ENCODE assay signal across 3 fruit fly cellular contexts in the genomic region with DNA sequence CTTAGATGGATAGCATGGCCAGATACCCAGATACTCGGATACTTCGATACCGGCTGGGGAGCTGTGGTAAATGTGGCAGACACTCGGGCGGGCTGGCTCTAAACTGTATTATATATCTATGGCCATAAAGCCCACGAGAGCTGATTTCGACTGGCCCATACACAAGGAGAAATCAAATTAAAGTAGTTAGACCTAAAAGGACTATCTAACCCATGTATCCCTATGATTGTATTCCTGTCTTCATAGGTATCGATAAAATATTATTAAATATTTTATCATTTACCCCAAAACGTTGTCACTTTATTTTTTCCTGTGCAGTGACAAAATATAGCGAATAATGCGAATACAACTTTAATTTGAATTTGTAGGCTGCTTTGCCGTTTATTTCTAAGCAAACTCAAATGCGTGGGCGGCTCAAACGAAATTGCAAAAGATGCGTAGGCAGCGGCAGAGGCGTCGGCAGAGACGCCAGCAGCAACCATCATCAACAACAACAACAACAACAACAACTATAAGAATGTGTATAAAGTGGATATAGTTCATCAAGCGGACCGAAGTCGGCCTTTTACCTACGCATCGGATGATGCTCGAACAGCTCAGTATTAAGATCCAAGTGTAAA.
A peak's percentile ranks its signal among the peaks of the same experiment; 100 is the strongest.
TF ChIP-seq lines count a peak whose summit lies in the region.

No protein-coding gene starts in this region.

- TF ChIP-seq CTCF in whole organism, embryonic (GFP tag; optimal IDR thresholded peaks at IDR 0.05; lab: Kevin White, UChicago) = no peak

TF ChIP-seq in whole organism, embryonic, 481 proteins besides CTCF, POLR2A, EP300 and RAD21 (continues in another document):
- TF ChIP-seq dan (GFP tag; IDR thresholded peaks at IDR 0.05; lab: Robert Waterston, UW) = no peak
- no peak for TF ChIP-seq CG6765 (GFP tag; optimal IDR thresholded peaks at IDR 0.05; lab: Kevin White, UChicago)
- TF ChIP-seq CG8944 (GFP tag; optimal IDR thresholded peaks at IDR 0.05; lab: Kevin White, UChicago) = no peak
- peak; percentile 70 for TF ChIP-seq ken (GFP tag; IDR thresholded peaks at IDR 0.05; lab: Robert Waterston, UW)
- no peak for TF ChIP-seq Nf-YA (GFP tag; IDR thresholded peaks at IDR 0.05; lab: Robert Waterston, UW)
- peak; percentile 32 for TF ChIP-seq Chrac-16 (GFP tag; optimal IDR thresholded peaks at IDR 0.05; lab: Kevin White, UChicago)
- no peak for TF ChIP-seq Scr (GFP tag; IDR thresholded peaks at IDR 0.05; lab: Robert Waterston, UW; ENCODE audit: partially characterized antibody)
- no peak for TF ChIP-seq gce (GFP tag; IDR thresholded peaks at IDR 0.05; lab: Robert Waterston, UW)
- TF ChIP-seq Trl (optimal IDR thresholded peaks at IDR 0.05; lab: Kevin White, UChicago) = no peak
- no peak for TF ChIP-seq Trl (GFP tag; optimal IDR thresholded peaks at IDR 0.05; lab: Kevin White, UChicago)
- peak; percentile 70 for TF ChIP-seq Ada2b (GFP tag; IDR thresholded peaks at IDR 0.05; lab: Robert Waterston, UW)
- TF ChIP-seq CG10321 (GFP tag; IDR thresholded peaks at IDR 0.05; lab: Robert Waterston, UW) = no peak
- peak; percentile 13 for TF ChIP-seq ATbp (GFP tag; optimal IDR thresholded peaks at IDR 0.05; lab: Kevin White, UChicago)
- no peak for TF ChIP-seq Bgb (GFP tag; IDR thresholded peaks at IDR 0.05; lab: Robert Waterston, UW; ENCODE audit: partially characterized antibody)
- TF ChIP-seq Fer1 (GFP tag; optimal IDR thresholded peaks at IDR 0.05; lab: Kevin White, UChicago) = peak; percentile 40
- no peak for TF ChIP-seq Lhr (GFP tag; optimal IDR thresholded peaks at IDR 0.05; lab: Kevin White, UChicago)
- TF ChIP-seq sisA (GFP tag; IDR thresholded peaks at IDR 0.05; lab: Robert Waterston, UW) = peak; percentile 69
- TF ChIP-seq fd3F (GFP tag; optimal IDR thresholded peaks at IDR 0.05; lab: Kevin White, UChicago) = peak; percentile 27
- peak; percentile 52 for TF ChIP-seq CG11085 (GFP tag; IDR thresholded peaks at IDR 0.05; lab: Robert Waterston, UW)
- TF ChIP-seq CG34224 (GFP tag; IDR thresholded peaks at IDR 0.05; lab: Robert Waterston, UW; ENCODE audit: partially characterized antibody) = no peak
- no peak for TF ChIP-seq Sox100B (GFP tag; optimal IDR thresholded peaks at IDR 0.05; lab: Kevin White, UChicago)
- no peak for TF ChIP-seq CG4328 (GFP tag; optimal IDR thresholded peaks at IDR 0.05; lab: Kevin White, UChicago)
- peak; percentile 28; the same call in 1 of the 2 replicates for TF ChIP-seq ap (GFP tag; IDR thresholded peaks at IDR 0.05; lab: Robert Waterston, UW)
- TF ChIP-seq zen2 (GFP tag; IDR thresholded peaks at IDR 0.05; lab: Robert Waterston, UW; ENCODE audit: partially characterized antibody) = no peak
- TF ChIP-seq sr (GFP tag; IDR thresholded peaks at IDR 0.05; lab: Robert Waterston, UW) = 0 out of 3 replicates have a peak, but pooled peaks have one; percentile 47
- no peak for TF ChIP-seq nom (GFP tag; optimal IDR thresholded peaks at IDR 0.05; lab: Kevin White, UChicago)
- TF ChIP-seq CG11696 (GFP tag; IDR thresholded peaks at IDR 0.05; lab: Robert Waterston, UW) = 0 out of 2 replicates have a peak, but pooled peaks have one; percentile 26

TF ChIP-seq in whole organism, prepupa, 60 proteins besides CTCF, POLR2A, EP300 and RAD21:
- peak; percentile 16 for TF ChIP-seq achi (GFP tag; optimal IDR thresholded peaks at IDR 0.05; lab: Kevin White, UChicago)
- TF ChIP-seq Sox15 (GFP tag; optimal IDR thresholded peaks at IDR 0.05; lab: Kevin White, UChicago) = no peak
- no peak for TF ChIP-seq CG6854 (GFP tag; optimal IDR thresholded peaks at IDR 0.05; lab: Kevin White, UChicago)
- no peak for TF ChIP-seq Blimp-1 (GFP tag; optimal IDR thresholded peaks at IDR 0.05; lab: Kevin White, UChicago)
- no peak for TF ChIP-seq CG3032 (tag; optimal IDR thresholded peaks at IDR 0.05; lab: Kevin White, UChicago)
- TF ChIP-seq dsx (GFP tag; optimal IDR thresholded peaks at IDR 0.05; lab: Kevin White, UChicago; ENCODE audit: poor library complexity, severe bottlenecking) = no peak
- TF ChIP-seq spab (GFP tag; optimal IDR thresholded peaks at IDR 0.05; lab: Kevin White, UChicago) = no peak
- no peak for TF ChIP-seq dac (GFP tag; optimal IDR thresholded peaks at IDR 0.05; lab: Kevin White, UChicago)
- TF ChIP-seq CG6163 (GFP tag; IDR thresholded peaks at IDR 0.05; lab: Robert Waterston, UW) = peak; percentile 64
- no peak for TF ChIP-seq ss (GFP tag; optimal IDR thresholded peaks at IDR 0.05; lab: Kevin White, UChicago)
- TF ChIP-seq CG32006 (GFP tag; optimal IDR thresholded peaks at IDR 0.05; lab: Kevin White, UChicago) = peak; percentile 35
- peak; percentile 54 for TF ChIP-seq Gug (GFP tag; IDR thresholded peaks at IDR 0.05; lab: Robert Waterston, UW)
- TF ChIP-seq pdm3 (GFP tag; optimal IDR thresholded peaks at IDR 0.05; lab: Kevin White, UChicago) = peak; percentile 3
- TF ChIP-seq CG6276 (GFP tag; optimal IDR thresholded peaks at IDR 0.05; lab: Kevin White, UChicago) = peak; percentile 41
- peak; percentile 9 for TF ChIP-seq CG4318 (GFP tag; optimal IDR thresholded peaks at IDR 0.05; lab: Kevin White, UChicago)
- TF ChIP-seq eg (GFP tag; IDR thresholded peaks at IDR 0.05; lab: Robert Waterston, UW) = peak; percentile 82
- peak; percentile 41; the same call in 1 of the 2 replicates for TF ChIP-seq CG11294 (GFP tag; IDR thresholded peaks at IDR 0.05; lab: Robert Waterston, UW)
- TF ChIP-seq Sox102F (GFP tag; optimal IDR thresholded peaks at IDR 0.05; lab: Kevin White, UChicago) = no peak
- TF ChIP-seq Eip78C (GFP tag; lab: Kevin White, UChicago) = peak; percentile 19
- TF ChIP-seq CG8119 (GFP tag; IDR thresholded peaks at IDR 0.05; lab: Robert Waterston, UW) = peak; percentile 67
- TF ChIP-seq CG11902 (GFP tag; optimal IDR thresholded peaks at IDR 0.05; lab: Kevin White, UChicago) = no peak
- TF ChIP-seq Met (GFP tag; optimal IDR thresholded peaks at IDR 0.05; lab: Kevin White, UChicago) = no peak
- peak; percentile 47 for TF ChIP-seq Hr4 (GFP tag; optimal IDR thresholded peaks at IDR 0.05; lab: Kevin White, UChicago)
- TF ChIP-seq net (GFP tag; optimal IDR thresholded peaks at IDR 0.05; lab: Kevin White, UChicago) = no peak
- TF ChIP-seq CG15336 (GFP tag; IDR thresholded peaks at IDR 0.05; lab: Robert Waterston, UW) = peak; percentile 73

TF ChIP-seq in whole organism, pupa, 21 proteins besides CTCF, POLR2A, EP300 and RAD21:
- TF ChIP-seq Snoo (tag; optimal IDR thresholded peaks at IDR 0.05; lab: Kevin White, UChicago) (no peak), gl (tag; optimal IDR thresholded peaks at IDR 0.05; lab: Kevin White, UChicago) (no peak), CG14655 (GFP tag; optimal IDR thresholded peaks at IDR 0.05; lab: Kevin White, UChicago) (peak; percentile 13), Ets98B (GFP tag; IDR thresholded peaks at IDR 0.05; lab: Robert Waterston, UW) (peak; percentile 69), CG32121 (GFP tag; IDR thresholded peaks at IDR 0.05; lab: Robert Waterston, UW) (peak; percentile 71), D1 (tag; optimal IDR thresholded peaks at IDR 0.05; lab: Kevin White, UChicago) (no peak), Pif1B (GFP tag; optimal IDR thresholded peaks at IDR 0.05; lab: Kevin White, UChicago) (no peak), CG10348 (GFP tag; IDR thresholded peaks at IDR 0.05; lab: Robert Waterston, UW) (0 out of 2 replicates have a peak, but pooled peaks have one; percentile 31), CG12605 (GFP tag; IDR thresholded peaks at IDR 0.05; lab: Robert Waterston, UW) (0 out of 2 replicates have a peak, but pooled peaks have one; percentile 52), Pif1A (GFP tag; optimal IDR thresholded peaks at IDR 0.05; lab: Kevin White, UChicago) (no peak), CG9948 (tag; optimal IDR thresholded peaks at IDR 0.05; lab: Kevin White, UChicago) (no peak), CG34367 (tag; optimal IDR thresholded peaks at IDR 0.05; lab: Kevin White, UChicago) (no peak), CG13204 (GFP tag; optimal IDR thresholded peaks at IDR 0.05; lab: Kevin White, UChicago) (no peak), CG4496 (GFP tag; IDR thresholded peaks at IDR 0.05; lab: Robert Waterston, UW) (peak; percentile 74), CG17806 (tag; optimal IDR thresholded peaks at IDR 0.05; lab: Kevin White, UChicago) (no peak), CG8159 (tag; optimal IDR thresholded peaks at IDR 0.05; lab: Kevin White, UChicago) (no peak), CG8301 (tag; optimal IDR thresholded peaks at IDR 0.05; lab: Kevin White, UChicago) (peak; percentile 30), rn (GFP tag; IDR thresholded peaks at IDR 0.05; lab: Robert Waterston, UW) (peak; percentile 41; the same call in 1 of the 2 replicates)
